Worm (Caenorhabditis elegans) whole organism, L4 larva: ENCODE measurements around the gene hlh-4.
A peak's percentile ranks its signal among the peaks of the same experiment; 100 is the strongest.

ENCODE experiments used
- F10B5.3 ChIP-seq: sonication (generic microtip); optimal IDR thresholded peaks from 2 replicates; lab custom pipeline; 2016; ENCODE audit warnings: mild to moderate bottlenecking, missing genetic modification characterization, missing compliant biosample characterization
- F26F4.8 ChIP-seq: fragments of 200-800 bp; sonication (Bioruptor generic); conservative IDR thresholded peaks from 2 replicates; pipeline ENCODE4 v1.3.6; 2022; ENCODE audit warnings: missing genetic modification characterization, missing compliant biosample characterization
- F49E8.2 ChIP-seq: sonication (generic microtip); optimal IDR thresholded peaks from 2 replicates; lab custom pipeline; 2016; ENCODE audit warnings: missing compliant biosample characterization, mild to moderate bottlenecking, missing genetic modification characterization, borderline replicate concordance
- T20F7.1 ChIP-seq: fragments of 200-800 bp; sonication (Bioruptor generic); optimal IDR thresholded peaks from 2 replicates; lab custom pipeline; 2018; ENCODE audit warnings: mild to moderate bottlenecking, missing genetic modification characterization, missing compliant biosample characterization
- Y48G9A.11 ChIP-seq: fragments of 200-800 bp; sonication (Bioruptor generic); IDR thresholded peaks from 2 replicates; pipeline ENCODE4 v1.3.6; 2022; ENCODE audit warnings: missing genetic modification reagents, missing genetic modification characterization, missing compliant biosample characterization
- Y5F2A.4 ChIP-seq: fragments of 200-800 bp; sonication (Bioruptor generic); optimal IDR thresholded peaks from 2 replicates; lab custom pipeline; 2018; ENCODE audit warnings: mild to moderate bottlenecking, missing genetic modification characterization, missing compliant biosample characterization
- Y75B8A.6 ChIP-seq: fragments of 200-800 bp; sonication (Bioruptor generic); IDR thresholded peaks from 2 replicates; pipeline ENCODE4 v1.3.6; 2022; ENCODE audit warnings: missing genetic modification reagents, missing genetic modification characterization, missing compliant biosample characterization
- ZK337.2 ChIP-seq: fragments of 200-800 bp; sonication (Bioruptor generic); IDR thresholded peaks from 2 replicates; pipeline ENCODE4 v1.3.6; 2022; ENCODE audit warnings: missing genetic modification reagents, missing genetic modification characterization, missing compliant biosample characterization
- ZK546.5 ChIP-seq, 2 experiments: sonication (generic microtip); optimal IDR thresholded peaks; 2 replicates each; lab custom pipeline; 2017; ENCODE audit warnings: missing biosample characterization in 2 of 2, missing genetic modification characterization in 2 of 2
- ama-1 ChIP-seq: fragments of 150-350 bp; optimal IDR thresholded peaks from 2 replicates; lab custom pipeline; 2014; ENCODE audit warnings: inconsistent platforms, mixed read lengths
- attf-4 ChIP-seq: sonication (generic microtip); optimal IDR thresholded peaks from 3 replicates; lab custom pipeline; 2017; ENCODE audit warnings: missing biosample characterization, missing genetic modification characterization
- ceh-32 ChIP-seq: sonication (generic microtip); optimal IDR thresholded peaks from 2 replicates; lab custom pipeline; 2016; ENCODE audit warnings: mild to moderate bottlenecking, missing genetic modification characterization, missing compliant biosample characterization; ENCODE audit not compliant: poor library complexity
- ceh-62 ChIP-seq: sonication (generic microtip); optimal IDR thresholded peaks from 2 replicates; lab custom pipeline; 2017; ENCODE audit warnings: missing biosample characterization, missing genetic modification characterization
- ces-1 ChIP-seq: fragments of 150-350 bp; sonication (generic microtip); optimal IDR thresholded peaks from 4 replicates; lab custom pipeline; 2014; ENCODE audit warnings: missing biosample characterization, missing genetic modification reagents, missing genetic modification characterization
- daf-16 ChIP-seq, 3 experiments: sonication (generic microtip); optimal IDR thresholded peaks; 2 replicates each; lab custom pipeline; 2016 to 2017; ENCODE audit warnings: missing genetic modification characterization in 3 of 3, missing genetic modification reagents in 3 of 3, mild to moderate bottlenecking in 2 of 3, missing compliant biosample characterization in 2 of 3, missing biosample characterization in 1 of 3, moderate library complexity in 1 of 3
- egl-27 ChIP-seq: sonication (generic microtip); optimal IDR thresholded peaks from 3 replicates; lab custom pipeline; 2017; ENCODE audit warnings: missing biosample characterization, missing genetic modification reagents, missing genetic modification characterization
- fos-1 ChIP-seq: fragments of 150-350 bp; optimal IDR thresholded peaks from 2 replicates; lab custom pipeline; 2014; ENCODE audit warnings: missing biosample characterization, missing genetic modification characterization
- hif-1 ChIP-seq, 2 experiments: sonication (generic microtip); optimal IDR thresholded peaks; 2 replicates each; lab custom pipeline; 2016 to 2017; ENCODE audit warnings: missing compliant biosample characterization in 2 of 2, missing genetic modification characterization in 2 of 2, missing genetic modification reagents in 2 of 2, missing genotype in 2 of 2, mild to moderate bottlenecking in 1 of 2
- hlh-11 ChIP-seq: fragments of 200-800 bp; sonication (Bioruptor generic); optimal IDR thresholded peaks from 2 replicates; lab custom pipeline; 2018; ENCODE audit warnings: mild to moderate bottlenecking, missing genetic modification characterization, missing compliant biosample characterization
- lin-1 ChIP-seq: fragments of 200-800 bp; sonication (Bioruptor generic); IDR thresholded peaks from 2 replicates; pipeline ENCODE4 v1.3.6; 2022; ENCODE audit warnings: missing genetic modification reagents, missing genetic modification characterization, missing compliant biosample characterization
- lin-13 ChIP-seq: fragments of 150-350 bp; optimal IDR thresholded peaks from 2 replicates; lab custom pipeline; 2014; ENCODE audit warnings: missing biosample characterization, missing genetic modification reagents, missing genetic modification characterization
- lin-15B ChIP-seq: fragments of 150-350 bp; sonication (generic microtip); optimal IDR thresholded peaks from 3 replicates; lab custom pipeline; 2014; ENCODE audit warnings: missing biosample characterization, missing genetic modification characterization
- lin-38 ChIP-seq: fragments of 200-800 bp; sonication (Bioruptor generic); IDR thresholded peaks from 2 replicates; pipeline ENCODE4 v1.3.6; 2022; ENCODE audit warnings: missing genetic modification reagents, missing genetic modification characterization, missing compliant biosample characterization
- madf-5 ChIP-seq, 2 experiments: fragments of 200-800 bp; sonication (Bioruptor generic); IDR thresholded peaks; 2 replicates each; pipeline ENCODE4 v1.3.6; 2022; ENCODE audit warnings: missing compliant biosample characterization in 2 of 2, missing genetic modification characterization in 2 of 2
- nhr-102 ChIP-seq: sonication (generic microtip); optimal IDR thresholded peaks from 2 replicates; lab custom pipeline; 2016; ENCODE audit warnings: mild to moderate bottlenecking, missing genetic modification characterization, moderate library complexity, missing compliant biosample characterization
- nhr-237 ChIP-seq: sonication (generic microtip); optimal IDR thresholded peaks from 2 replicates; lab custom pipeline; 2017; ENCODE audit warnings: missing biosample characterization, missing genetic modification characterization
- nhr-76 ChIP-seq: fragments of 150-350 bp; optimal IDR thresholded peaks from 2 replicates; lab custom pipeline; 2014; ENCODE audit warnings: missing biosample characterization, missing genetic modification characterization
- rbr-2 ChIP-seq: sonication (generic microtip); optimal IDR thresholded peaks from 2 replicates; lab custom pipeline; 2016; ENCODE audit warnings: missing genotype, missing genetic modification characterization, missing compliant biosample characterization
- set-16 ChIP-seq: fragments of 200-800 bp; sonication (Bioruptor generic); IDR thresholded peaks from 2 replicates; pipeline ENCODE4 v1.3.6; 2022; ENCODE audit warnings: missing genetic modification reagents, missing genetic modification characterization, missing compliant biosample characterization
- snpc-4 ChIP-seq: fragments of 150-350 bp; optimal IDR thresholded peaks from 2 replicates; lab custom pipeline; 2014; ENCODE audit warnings: missing biosample characterization, missing genetic modification characterization
- unc-130 ChIP-seq: sonication (generic microtip); optimal IDR thresholded peaks from 2 replicates; lab custom pipeline; 2016; ENCODE audit warnings: missing genetic modification reagents, missing genetic modification characterization, missing compliant biosample characterization
- unc-39 ChIP-seq: sonication (generic microtip); optimal IDR thresholded peaks from 2 replicates; lab custom pipeline; 2017; ENCODE audit warnings: missing biosample characterization, missing genetic modification characterization
- unc-62 ChIP-seq, 3 experiments: fragments of 150-350 bp in 1 of 3; sonication (generic microtip); optimal IDR thresholded peaks in 2 of 3; peaks in 1 of 3; 1 replicate in 1 of 3; 2 replicates in 2 of 3; lab custom pipeline; 2014 to 2017; ENCODE audit warnings: missing biosample characterization in 3 of 3, missing genetic modification characterization in 3 of 3, missing genetic modification reagents in 3 of 3, missing genotype in 1 of 3
- zag-1 ChIP-seq: fragments of 150-350 bp; optimal IDR thresholded peaks from 2 replicates; lab custom pipeline; 2014; ENCODE audit warnings: missing biosample characterization, missing genetic modification characterization
- zfp-2 ChIP-seq: sonication (generic microtip); optimal IDR thresholded peaks from 2 replicates; lab custom pipeline; 2016; ENCODE audit warnings: mild to moderate bottlenecking, missing genetic modification characterization, missing compliant biosample characterization
- zfp-3 ChIP-seq: fragments of 200-800 bp; sonication (Bioruptor generic); conservative IDR thresholded peaks from 2 replicates; pipeline ENCODE4 v1.3.6; 2022; ENCODE audit warnings: missing genetic modification reagents, missing genetic modification characterization, missing compliant biosample characterization
- zip-11 ChIP-seq: fragments of 200-800 bp; sonication (Bioruptor generic); IDR thresholded peaks from 2 replicates; pipeline ENCODE4 v1.3.6; 2022; ENCODE audit warnings: missing genetic modification characterization, missing compliant biosample characterization
- zip-2 ChIP-seq: fragments of 150-350 bp; optimal IDR thresholded peaks from 2 replicates; lab custom pipeline; 2014; ENCODE audit warnings: missing biosample characterization, missing genetic modification characterization

hlh-4 gene

DNA sequence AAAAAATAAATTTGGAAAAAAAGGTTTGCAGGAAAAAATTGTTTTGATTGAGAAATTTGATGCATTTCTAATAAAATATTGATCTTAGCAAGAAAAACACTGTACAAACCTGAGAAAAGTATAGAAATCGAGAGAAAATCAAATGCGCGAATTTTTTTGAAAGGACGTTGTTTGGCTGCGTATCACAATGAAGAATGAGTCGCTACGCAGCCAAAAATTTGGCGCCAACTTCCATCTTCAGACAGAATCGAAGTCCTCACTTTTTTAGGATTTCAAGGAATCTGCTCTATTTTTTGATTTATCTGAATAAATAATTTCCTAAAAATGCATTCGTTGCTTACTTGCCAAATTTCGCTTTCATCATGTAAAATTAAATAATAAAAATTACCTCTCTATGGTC lies 7.8 kb upstream of the hlh-4 start:
- TF ChIP-seq F10B5.3 (tag; lab: Kevin White, UChicago) (no peak), zip-2 (tag; lab: Kevin White, UChicago) (no peak), Y5F2A.4 (GFP tag; lab: Kevin White, UChicago) (no peak), ama-1 (lab: Kevin White, UChicago) (no peak), egl-27 (tag; lab: Kevin White, UChicago) (no peak), madf-5 (GFP tag; IDR thresholded peaks at IDR 0.05; lab: Robert Waterston, UW) (no peak), T20F7.1 (GFP tag; lab: Kevin White, UChicago) (no peak), ZK546.5 (tag; optimal IDR thresholded peaks at IDR 0.05; lab: Kevin White, UChicago) (no peak), fos-1 (tag; lab: Kevin White, UChicago) (no peak), unc-130 (GFP tag; lab: Kevin White, UChicago) (peak; percentile 71), Y48G9A.11 (GFP tag; lab: Robert Waterston, UW) (0 out of 2 replicates have a peak, but pooled peaks have one; percentile 34), hif-1 (tag; optimal IDR thresholded peaks at IDR 0.05; lab: Kevin White, UChicago) (no peak), zfp-2 (tag; lab: Kevin White, UChicago) (no peak), ces-1 (GFP tag; lab: Kevin White, UChicago) (no peak), zip-11 (GFP tag; lab: Robert Waterston, UW) (no peak), lin-38 (GFP tag; lab: Robert Waterston, UW) (peak; percentile 62), nhr-102 (tag; lab: Kevin White, UChicago) (no peak), F49E8.2 (tag; lab: Kevin White, UChicago) (peak; percentile 35), set-16 (no peak), nhr-76 (tag; lab: Kevin White, UChicago) (no peak), ceh-62 (tag; lab: Kevin White, UChicago) (no peak), zag-1 (no peak), unc-39 (tag; lab: Kevin White, UChicago) (no peak), nhr-237 (tag; lab: Kevin White, UChicago) (no peak), zfp-3 (no peak), ZK337.2 (GFP tag; lab: Robert Waterston, UW) (no peak), attf-4 (tag; lab: Kevin White, UChicago) (no peak), rbr-2 (tag; lab: Kevin White, UChicago) (no peak), lin-13 (GFP tag; lab: Kevin White, UChicago) (no peak), lin-1 (no peak)
- TF ChIP-seq, all 104 proteins: peak for 4

DNA sequence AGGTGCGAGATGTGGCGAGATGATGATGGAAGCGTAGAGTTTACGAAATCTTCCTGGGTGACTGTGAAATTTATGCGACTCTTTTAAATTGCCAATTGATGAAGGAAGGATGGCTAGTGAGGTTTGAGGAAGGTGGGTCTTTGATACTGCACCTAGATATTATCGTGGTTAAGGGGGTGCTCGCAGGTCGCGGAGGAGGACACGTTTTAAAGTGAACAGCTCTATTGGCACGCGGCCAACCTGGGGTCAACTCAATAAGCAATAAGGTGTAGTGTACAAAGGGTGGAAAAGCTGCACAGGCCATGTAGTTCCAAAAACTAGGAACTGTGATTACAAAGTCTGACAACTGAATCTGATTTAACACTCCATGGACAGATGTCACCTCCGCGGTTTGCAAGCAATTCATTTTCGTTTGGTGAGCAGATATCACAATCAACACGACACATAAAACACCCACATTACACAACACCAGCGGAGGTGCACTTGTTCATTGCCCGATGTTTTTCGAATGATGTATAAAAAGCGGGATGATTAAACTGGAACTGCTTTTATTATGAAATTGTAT lies 6.6 kb upstream of the hlh-4 start:
- TF ChIP-seq madf-5 (GFP tag; IDR thresholded peaks at IDR 0.05; lab: Robert Waterston, UW) (0 out of 4 replicates have a peak, but pooled peaks of 1 of the 2 experiments have one; percentile 28), lin-1 (peak; percentile 38; the same call in 1 of the 2 replicates), lin-38 (GFP tag; lab: Robert Waterston, UW) (peak; percentile 49), F26F4.8 (GFP tag; lab: Robert Waterston, UW) (no peak), F49E8.2 (tag; lab: Kevin White, UChicago) (peak; percentile 40), lin-13 (GFP tag; lab: Kevin White, UChicago) (no peak), unc-62 (GFP tag; optimal IDR thresholded peaks at IDR 0.05 in 1 of 2; lab: Kevin White, UChicago) (peak in 1 of 2 experiments; percentile 65), unc-62 (tag; optimal IDR thresholded peaks at IDR 0.05; lab: Kevin White, UChicago) (no peak)

DNA sequence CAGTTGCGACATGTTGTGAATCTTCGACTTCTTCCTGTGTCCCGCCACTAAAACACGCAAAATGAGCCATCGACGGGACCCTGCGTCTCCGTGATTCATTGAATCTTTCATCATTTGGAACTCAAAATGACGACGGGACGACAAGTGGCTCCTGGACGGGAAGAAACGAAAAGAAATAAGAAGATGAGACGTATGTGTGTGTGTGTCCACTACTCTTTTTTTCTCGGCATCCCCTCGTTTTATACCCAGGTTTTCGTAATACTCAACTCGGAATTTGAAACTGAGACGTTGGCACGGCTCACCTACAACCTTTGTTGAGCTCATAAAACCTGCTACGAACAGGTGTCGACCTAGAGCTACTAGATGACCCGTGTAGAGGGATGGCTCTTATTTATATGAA lies 5.7 kb upstream of the hlh-4 start:
- TF ChIP-seq daf-16 (GFP tag; optimal IDR thresholded peaks at IDR 0.05; lab: Kevin White, UChicago) (peak in 1 of 2 experiments; percentile 21), daf-16 (tag; optimal IDR thresholded peaks at IDR 0.05; lab: Kevin White, UChicago) (no peak), hlh-11 (tag; lab: Kevin White, UChicago) (peak; percentile 39), zfp-3 (no peak), ceh-62 (tag; lab: Kevin White, UChicago) (no peak), ceh-32 (tag; lab: Kevin White, UChicago) (no peak), lin-15B (no peak), snpc-4 (tag; lab: Kevin White, UChicago) (no peak), zag-1 (no peak), Y75B8A.6 (GFP tag; lab: Robert Waterston, UW) (no peak), rbr-2 (tag; lab: Kevin White, UChicago) (no peak), unc-62 (GFP tag; optimal IDR thresholded peaks at IDR 0.05 in 1 of 2; lab: Kevin White, UChicago) (peak in 1 of 2 experiments; percentile 40), unc-62 (tag; optimal IDR thresholded peaks at IDR 0.05; lab: Kevin White, UChicago) (no peak)
